Worm (Caenorhabditis elegans) whole organism, L4/young adult: ENCODE measurements around the gene F45F2.9.

Source experiments
- W03F9.2 ChIP-seq: fragments of 150-350 bp; optimal IDR thresholded peaks from 2 replicates; lab custom pipeline; 2014; ENCODE audit warnings: missing biosample characterization, missing genetic modification characterization
- dao-5 ChIP-seq: sonication (generic microtip); optimal IDR thresholded peaks from 2 replicates; lab custom pipeline; 2016; ENCODE audit warnings: missing genotype, missing genetic modification characterization, moderate library complexity, missing compliant biosample characterization
- him-1 ChIP-seq: sonication (generic microtip); optimal IDR thresholded peaks from 2 replicates; lab custom pipeline; 2016; ENCODE audit warnings: missing genotype, missing genetic modification reagents, missing genetic modification characterization, missing compliant biosample characterization

Gene F45F2.9

DNA sequence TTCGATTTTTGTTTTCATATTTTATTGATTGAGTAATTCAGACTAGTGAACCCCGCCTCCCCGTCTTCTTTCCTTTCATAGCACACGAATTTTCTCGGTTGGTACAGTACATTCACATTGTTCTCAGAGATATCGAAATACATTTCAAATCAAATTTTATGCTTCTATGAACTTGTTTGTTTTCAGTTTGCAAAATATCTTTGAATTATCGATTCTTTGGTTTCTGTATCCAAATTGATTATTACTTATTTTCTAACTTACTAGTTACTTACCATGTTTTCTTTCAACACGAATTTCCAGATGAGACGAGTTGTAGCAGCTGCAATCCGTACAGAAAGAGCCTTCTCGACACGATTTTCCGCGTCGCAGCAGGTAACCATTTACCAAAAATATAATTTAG is 47.9 kb downstream of the F45F2.9 start, which contains the start of gene mrps-2:
mrps-2 (plus strand) TSS at position 301 of the 400 bp plus-strand sequence.
- no peak for TF ChIP-seq him-1 (tag; lab: Kevin White, UChicago)
- TF ChIP-seq W03F9.2 (tag; lab: Kevin White, UChicago): no peak
- no peak for TF ChIP-seq dao-5
